Fruit fly (Drosophila melanogaster) whole organism, embryonic: Measurements from ENCODE around the gene CG43131.

Source experiments
- ATbp ChIP-seq: fragments of 200-800 bp; sonication (Bioruptor generic); optimal IDR thresholded peaks from 2 replicates; lab custom pipeline; 2017; ENCODE audit warnings: missing biosample characterization, mild to moderate bottlenecking, missing genetic modification characterization, missing genetic modification reagents
- Abd-B ChIP-seq: fragments of 200-800 bp; sonication (Bioruptor generic); optimal IDR thresholded peaks from 2 replicates; lab custom pipeline; 2018; ENCODE audit warnings: missing biosample characterization, mild to moderate bottlenecking, missing genetic modification characterization, moderate library complexity
- Awh ChIP-seq: fragments of 200-800 bp; sonication (Bioruptor generic); IDR thresholded peaks from 2 replicates; pipeline ENCODE4, ENCODE4 v1.3.6; 2022; ENCODE audit warnings: missing biosample characterization, missing genetic modification characterization
- B-H1 ChIP-seq: fragments of 200-800 bp; sonication (Bioruptor generic); IDR thresholded peaks from 3 replicates; pipeline ENCODE4 v1.3.6; 2022; ENCODE audit warnings: missing biosample characterization, missing genetic modification characterization
- Bgb ChIP-seq: fragments of 200-800 bp; sonication (Bioruptor generic); IDR thresholded peaks from 2 replicates; pipeline ENCODE4 v1.3.6; 2022; ENCODE audit warnings: missing biosample characterization, missing genetic modification characterization; ENCODE audit not compliant: partially characterized antibody
- CG13424 ChIP-seq: fragments of 200-800 bp; sonication (Bioruptor generic); optimal IDR thresholded peaks from 2 replicates; lab custom pipeline; 2019; ENCODE audit warnings: missing biosample characterization, mild to moderate bottlenecking, missing genetic modification characterization, moderate library complexity
- CG15479 ChIP-seq: fragments of 200-800 bp; sonication (Bioruptor generic); optimal IDR thresholded peaks from 3 replicates; lab custom pipeline; 2019; ENCODE audit warnings: missing biosample characterization, mild to moderate bottlenecking, missing genetic modification characterization, moderate library complexity
- CG15514 ChIP-seq: fragments of 200-800 bp; sonication (Bioruptor generic); optimal IDR thresholded peaks from 3 replicates; lab custom pipeline; 2017; ENCODE audit warnings: missing biosample characterization, missing genetic modification characterization, mild to moderate bottlenecking, moderate library complexity, missing genetic modification reagents
- CG18262 ChIP-seq: fragments of 200-800 bp; optimal IDR thresholded peaks from 3 replicates; lab custom pipeline; 2019; ENCODE audit warnings: missing biosample characterization, mild to moderate bottlenecking, missing genetic modification characterization, moderate library complexity
- CG3065 ChIP-seq: fragments of 200-800 bp; sonication (Bioruptor generic); optimal IDR thresholded peaks from 2 replicates; lab custom pipeline; 2016; ENCODE audit warnings: missing biosample characterization, missing genetic modification characterization
- CG4820 ChIP-seq: fragments of 200-800 bp; sonication (Bioruptor generic); optimal IDR thresholded peaks from 3 replicates; lab custom pipeline; 2016; ENCODE audit warnings: missing biosample characterization, missing genetic modification characterization
- CG5180 ChIP-seq: fragments of 200-800 bp; sonication (Bioruptor generic); optimal IDR thresholded peaks from 3 replicates; lab custom pipeline; 2017; ENCODE audit warnings: missing biosample characterization, missing genetic modification characterization, mild to moderate bottlenecking, moderate library complexity, missing genetic modification reagents
- CG6683 ChIP-seq: fragments of 200-800 bp; sonication (Bioruptor generic); optimal IDR thresholded peaks from 2 replicates; lab custom pipeline; 2017; ENCODE audit warnings: missing biosample characterization, mild to moderate bottlenecking, missing genetic modification characterization, missing genetic modification reagents
- CG8765 ChIP-seq: fragments of 200-800 bp; sonication (Bioruptor generic); IDR thresholded peaks from 2 replicates; pipeline ENCODE4 v1.3.6; 2022; ENCODE audit warnings: missing biosample characterization, missing genetic modification characterization
- CG8944 ChIP-seq: fragments of 200-800 bp; sonication (Bioruptor generic); optimal IDR thresholded peaks from 3 replicates; lab custom pipeline; 2016; ENCODE audit warnings: missing biosample characterization, missing genetic modification characterization
- CG9215 ChIP-seq: fragments of 200-800 bp; sonication (Bioruptor generic); IDR thresholded peaks from 2 replicates; pipeline ENCODE4 v1.3.6; 2022; ENCODE audit warnings: missing biosample characterization, missing genetic modification characterization
- CG9727 ChIP-seq: fragments of 200-800 bp; sonication (Bioruptor generic); optimal IDR thresholded peaks from 3 replicates; lab custom pipeline; 2017; ENCODE audit warnings: missing biosample characterization, mild to moderate bottlenecking, missing genetic modification characterization
- Dip3 ChIP-seq: fragments of 200-800 bp; sonication (Bioruptor generic); optimal IDR thresholded peaks from 3 replicates; lab custom pipeline; 2016; ENCODE audit warnings: missing biosample characterization, missing genetic modification characterization
- HLH3B ChIP-seq: fragments of 200-800 bp; sonication (Bioruptor generic); IDR thresholded peaks from 2 replicates; pipeline ENCODE4 v1.3.6; 2022; ENCODE audit warnings: missing biosample characterization, missing genetic modification characterization
- Hr51 ChIP-seq, 2 experiments: fragments of 200-800 bp; sonication (Bioruptor generic); optimal IDR thresholded peaks; 2 replicates in 1 of 2; 3 replicates in 1 of 2; lab custom pipeline; 2016 to 2018; ENCODE audit warnings: missing biosample characterization in 2 of 2, missing genetic modification characterization in 2 of 2, mild to moderate bottlenecking in 1 of 2, moderate library complexity in 1 of 2
- Kr ChIP-seq: fragments of 200-800 bp; sonication (Bioruptor generic); optimal IDR thresholded peaks from 2 replicates; lab custom pipeline; 2017; ENCODE audit warnings: missing biosample characterization, mild to moderate bottlenecking, missing genetic modification characterization
- Mrtf ChIP-seq: fragments of 200-800 bp; sonication (Bioruptor generic); IDR thresholded peaks from 3 replicates; pipeline ENCODE4 v1.3.6; 2022; ENCODE audit warnings: missing biosample characterization, missing genetic modification characterization
- Optix ChIP-seq: fragments of 200-800 bp; sonication (Bioruptor generic); IDR thresholded peaks from 3 replicates; pipeline ENCODE4 v1.3.6; 2022; ENCODE audit warnings: missing biosample characterization, missing genetic modification characterization
- Ravus ChIP-seq: fragments of 200-800 bp; sonication (Bioruptor generic); IDR thresholded peaks from 2 replicates; pipeline ENCODE4 v1.3.6; 2022; ENCODE audit warnings: missing biosample characterization, missing genetic modification characterization
- Sin3A ChIP-seq: fragments of >200 bp; optimal IDR thresholded peaks from 2 replicates; lab custom pipeline; 2018
- aop ChIP-seq: fragments of 200-800 bp; sonication (Bioruptor generic); IDR thresholded peaks from 2 replicates; pipeline ENCODE4 v1.3.6; 2022; ENCODE audit warnings: missing biosample characterization, missing genetic modification characterization
- ash1 ChIP-seq: fragments of 200-800 bp; sonication (Bioruptor generic); optimal IDR thresholded peaks from 2 replicates; lab custom pipeline; 2018; ENCODE audit warnings: missing biosample characterization, mild to moderate bottlenecking, missing genetic modification characterization
- bsh ChIP-seq, 2 experiments: fragments of 200-800 bp; sonication (Bioruptor generic); optimal IDR thresholded peaks; 2 replicates each; lab custom pipeline; 2017 to 2018; ENCODE audit warnings: mild to moderate bottlenecking in 2 of 2, missing biosample characterization in 2 of 2, missing genetic modification characterization in 2 of 2, moderate library complexity in 1 of 2
- chm ChIP-seq: fragments of 200-800 bp; sonication (Bioruptor generic); IDR thresholded peaks from 2 replicates; pipeline ENCODE4 v1.3.6; 2022; ENCODE audit warnings: missing biosample characterization, missing genetic modification characterization
- croc ChIP-seq: fragments of 200-800 bp; sonication (Bioruptor generic); conservative IDR thresholded peaks from 3 replicates; pipeline ENCODE4 v1.3.6; 2022; ENCODE audit warnings: missing biosample characterization, missing genetic modification characterization
- dpn ChIP-seq, 2 experiments: fragments of 200-800 bp; sonication (Bioruptor generic); optimal IDR thresholded peaks; 3 replicates each; lab custom pipeline; 2016; ENCODE audit warnings: missing biosample characterization in 2 of 2, missing genetic modification characterization in 2 of 2
- en ChIP-seq: fragments of 200-800 bp; sonication (Bioruptor generic); optimal IDR thresholded peaks from 2 replicates; lab custom pipeline; 2016; ENCODE audit warnings: missing biosample characterization, missing genetic modification characterization
- fd64A ChIP-seq: fragments of 200-800 bp; sonication (Bioruptor generic); optimal IDR thresholded peaks from 3 replicates; lab custom pipeline; 2018; ENCODE audit warnings: missing biosample characterization, mild to moderate bottlenecking, missing genetic modification characterization
- fru ChIP-seq: fragments of >200 bp; optimal IDR thresholded peaks from 2 replicates; lab custom pipeline; 2017
- hb ChIP-seq: fragments of 200-800 bp; sonication (Bioruptor generic); IDR thresholded peaks from 3 replicates; pipeline ENCODE4 v1.3.6; 2022; ENCODE audit warnings: missing biosample characterization, missing genetic modification characterization; ENCODE audit not compliant: partially characterized antibody
- hkb ChIP-seq, 2 experiments: fragments of 200-800 bp in 1 of 2; fragments of >200 bp in 1 of 2; sonication (Bioruptor generic) in 1 of 2; IDR thresholded peaks in 1 of 2; optimal IDR thresholded peaks in 1 of 2; 2 replicates each; pipeline versions ENCODE4 v1.3.6 to Lab custom; 2017 to 2022; ENCODE audit warnings: missing biosample characterization in 1 of 2, missing genetic modification characterization in 1 of 2
- inv ChIP-seq: fragments of 200-800 bp; sonication (Bioruptor generic); IDR thresholded peaks from 2 replicates; pipeline ENCODE4 v1.3.6; 2022; ENCODE audit warnings: missing biosample characterization, missing genetic modification characterization; ENCODE audit not compliant: partially characterized antibody
- ken ChIP-seq: fragments of 200-800 bp; sonication (Bioruptor generic); IDR thresholded peaks from 3 replicates; pipeline ENCODE4 v1.3.6; 2022; ENCODE audit warnings: missing biosample characterization, missing genetic modification characterization
- lbe ChIP-seq: fragments of 200-800 bp; sonication (Bioruptor generic); optimal IDR thresholded peaks from 2 replicates; lab custom pipeline; 2016; ENCODE audit warnings: missing biosample characterization, mild to moderate bottlenecking, missing genetic modification characterization
- pan ChIP-seq, 4 experiments: fragments of >200 bp in 3 of 4; fragments of 200-800 bp in 1 of 4; sonication (Bioruptor generic) in 1 of 4; optimal IDR thresholded peaks in 3 of 4; IDR thresholded peaks in 1 of 4; 2 replicates each; pipeline versions ENCODE4 v1.3.6 to Lab custom; 2017 to 2022; ENCODE audit warnings: missing biosample characterization in 2 of 4, missing genetic modification characterization in 2 of 4, mixed read lengths in 1 of 4
- prd ChIP-seq, 3 experiments: fragments of >200 bp in 2 of 3; fragments of 200-800 bp in 1 of 3; sonication (Bioruptor generic) in 1 of 3; optimal IDR thresholded peaks in 2 of 3; IDR thresholded peaks in 1 of 3; 2 replicates in 2 of 3; 3 replicates in 1 of 3; pipeline versions ENCODE4 v1.3.6 to Lab custom; 2017 to 2022; ENCODE audit warnings: missing biosample characterization in 1 of 3, missing genetic modification characterization in 1 of 3
- sima ChIP-seq: fragments of 200-800 bp; sonication (Bioruptor generic); optimal IDR thresholded peaks from 2 replicates; lab custom pipeline; 2016; ENCODE audit warnings: missing biosample characterization, missing genetic modification characterization
- stc ChIP-seq: fragments of 200-800 bp; sonication (Bioruptor generic); IDR thresholded peaks from 2 replicates; pipeline ENCODE4 v1.3.6; 2022; ENCODE audit warnings: missing biosample characterization, missing genetic modification characterization
- sug ChIP-seq: fragments of 200-800 bp; optimal IDR thresholded peaks from 2 replicates; lab custom pipeline; 2019; ENCODE audit warnings: missing biosample characterization, mild to moderate bottlenecking, missing genetic modification characterization, moderate library complexity
- trh ChIP-seq: fragments of 200-800 bp; sonication (Bioruptor generic); optimal IDR thresholded peaks from 2 replicates; lab custom pipeline; 2016; ENCODE audit warnings: missing biosample characterization, missing genetic modification characterization
- vfl ChIP-seq: fragments of 200-800 bp; sonication (Bioruptor generic); optimal IDR thresholded peaks from 2 replicates; lab custom pipeline; 2016; ENCODE audit warnings: missing biosample characterization, missing genetic modification characterization

CG43131 gene

dm6 chr3R:5065656-5066077, 43.3 kb downstream of the CG43131 start (continued):
- no peak for TF ChIP-seq ken
- TF ChIP-seq hb (GFP tag; lab: Robert Waterston, UW) = no peak
- no peak for TF ChIP-seq ash1 (GFP tag; lab: Kevin White, UChicago)

dm6 chr3R:5064542-5065358, 44.2 kb downstream of the CG43131 start:
- no peak for TF ChIP-seq CG3065 (GFP tag; lab: Kevin White, UChicago)
- TF ChIP-seq CG18262 (tag; lab: Kevin White, UChicago) = peak; percentile 30
- TF ChIP-seq pan (optimal IDR thresholded peaks at IDR 0.05; lab: Kevin White, UChicago) = no peak
- TF ChIP-seq pan (GFP tag; optimal IDR thresholded peaks at IDR 0.05 in 1 of 2, IDR thresholded peaks at IDR 0.05 in 1 of 2) = peak in 1 of 2 experiments; percentile 11
- no peak for TF ChIP-seq fd64A (GFP tag; lab: Kevin White, UChicago)
- no peak for TF ChIP-seq CG4820
- TF ChIP-seq Dip3 = peak; percentile 53
- TF ChIP-seq prd (optimal IDR thresholded peaks at IDR 0.05; lab: Kevin White, UChicago) = no peak
- TF ChIP-seq prd (GFP tag; IDR thresholded peaks at IDR 0.05; lab: Robert Waterston, UW) = 0 out of 3 replicates have a peak, but pooled peaks have one; percentile 14
- TF ChIP-seq bsh (GFP tag; optimal IDR thresholded peaks at IDR 0.05; lab: Kevin White, UChicago) = no peak
- TF ChIP-seq Abd-B (GFP tag; lab: Kevin White, UChicago) = no peak
- TF ChIP-seq ATbp (GFP tag; lab: Kevin White, UChicago) = peak; percentile 12
- TF ChIP-seq Optix (GFP tag; lab: Robert Waterston, UW) = no peak
- TF ChIP-seq CG8944 (GFP tag; lab: Kevin White, UChicago) = no peak
- 0 out of 2 replicates have a peak, but pooled peaks have one; percentile 5 for TF ChIP-seq Bgb (GFP tag; lab: Robert Waterston, UW)
- no peak for TF ChIP-seq Awh (GFP tag; lab: Robert Waterston, UW)
- no peak for TF ChIP-seq Sin3A (lab: Kevin White, UChicago)
- TF ChIP-seq en (GFP tag; lab: Kevin White, UChicago) = peak; percentile 14
- TF ChIP-seq CG13424 = no peak
- no peak for TF ChIP-seq croc
- no peak for TF ChIP-seq CG15479 (GFP tag; lab: Kevin White, UChicago)
- TF ChIP-seq CG9727 (GFP tag; lab: Kevin White, UChicago) = no peak
- TF ChIP-seq chm (GFP tag; lab: Robert Waterston, UW) = no peak; the same call in 1 of the 2 replicates
- no peak for TF ChIP-seq lbe (GFP tag; lab: Kevin White, UChicago)
- TF ChIP-seq B-H1 (GFP tag; lab: Robert Waterston, UW) = no peak
- no peak for TF ChIP-seq inv (GFP tag; lab: Robert Waterston, UW)
- no peak for TF ChIP-seq CG15514 (GFP tag; lab: Kevin White, UChicago)
- TF ChIP-seq vfl (GFP tag; lab: Kevin White, UChicago) = no peak
- no peak for TF ChIP-seq CG5180 (GFP tag; lab: Kevin White, UChicago)
- TF ChIP-seq dpn (GFP tag; optimal IDR thresholded peaks at IDR 0.05; lab: Kevin White, UChicago) = peak in 1 of 2 experiments; percentile 12
- no peak for TF ChIP-seq trh (GFP tag; lab: Kevin White, UChicago)
- TF ChIP-seq CG6683 (GFP tag; lab: Kevin White, UChicago) = no peak
- TF ChIP-seq sima = no peak
- no peak for TF ChIP-seq hkb (optimal IDR thresholded peaks at IDR 0.05; lab: Kevin White, UChicago)
- 0 out of 2 replicates have a peak, but pooled peaks have one; percentile 19 for TF ChIP-seq hkb (GFP tag; IDR thresholded peaks at IDR 0.05; lab: Robert Waterston, UW)
- TF ChIP-seq fru = no peak
- TF ChIP-seq CG8765 = no peak
- no peak for TF ChIP-seq Kr
- TF ChIP-seq Hr51 (GFP tag; optimal IDR thresholded peaks at IDR 0.05; lab: Kevin White, UChicago) = peak in 1 of 2 experiments; percentile 31
- TF ChIP-seq aop (GFP tag; lab: Robert Waterston, UW) = no peak
- TF ChIP-seq stc (GFP tag; lab: Robert Waterston, UW) = no peak; the same call in 1 of the 2 replicates
- no peak for TF ChIP-seq Ravus
- peak; percentile 86 for TF ChIP-seq sug
- no peak for TF ChIP-seq CG9215 (GFP tag; lab: Robert Waterston, UW)
- no peak for TF ChIP-seq Mrtf (GFP tag; lab: Robert Waterston, UW)
- TF ChIP-seq HLH3B (GFP tag; lab: Robert Waterston, UW) = no peak
